Worm (Caenorhabditis elegans) whole organism, L4/young adult: ENCODE measurements around the gene C14C11.7.

ENCODE experiments used
- W03F9.2 ChIP-seq: fragments of 150-350 bp; optimal IDR thresholded peaks from 2 replicates; lab custom pipeline; 2014; ENCODE audit warnings: missing biosample characterization, missing genetic modification characterization
- dao-5 ChIP-seq: sonication (generic microtip); optimal IDR thresholded peaks from 2 replicates; lab custom pipeline; 2016; ENCODE audit warnings: missing genotype, missing genetic modification characterization, moderate library complexity, missing compliant biosample characterization
- him-1 ChIP-seq: sonication (generic microtip); optimal IDR thresholded peaks from 2 replicates; lab custom pipeline; 2016; ENCODE audit warnings: missing genotype, missing genetic modification reagents, missing genetic modification characterization, missing compliant biosample characterization

The C14C11.7 gene

DNA sequence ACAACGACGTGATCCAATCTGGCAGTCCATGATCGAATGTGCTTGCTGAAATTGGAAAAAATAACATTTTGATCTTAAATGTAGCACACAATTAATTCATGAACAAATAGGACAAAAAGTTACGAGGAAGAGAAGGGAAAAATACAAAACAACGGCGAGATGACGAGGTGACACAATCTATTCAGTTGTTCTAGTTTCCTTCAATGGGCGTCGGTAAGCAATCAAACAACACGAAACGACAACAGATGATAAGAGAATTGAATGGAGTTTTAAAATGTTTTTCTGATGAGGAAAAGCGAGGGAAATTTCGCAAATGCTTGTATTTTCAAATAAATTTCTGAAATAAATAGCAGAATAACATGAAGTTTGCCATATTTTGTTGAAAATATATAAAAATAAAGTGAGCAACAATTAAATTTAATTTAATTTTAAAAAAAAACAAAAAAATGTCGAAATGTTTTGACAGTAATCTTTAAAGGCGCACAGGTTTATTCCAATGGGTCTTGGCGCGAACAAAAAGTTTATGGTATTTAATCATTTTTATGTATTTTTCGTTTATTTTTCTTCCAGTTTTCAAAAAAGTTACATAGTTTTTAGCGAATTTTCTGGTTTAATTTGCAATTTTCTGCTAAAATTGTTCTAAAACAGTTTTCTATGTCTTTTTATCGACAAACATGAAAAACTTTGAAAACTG, at the start of gene C14C11.7:
Gene C14C11.7, minus strand, starts transcription at position 51 of the 694 bp plus-strand sequence.
- TF ChIP-seq dao-5 (no peak), him-1 (tag; lab: Kevin White, UChicago) (no peak), W03F9.2 (tag; lab: Kevin White, UChicago) (no peak)

DNA sequence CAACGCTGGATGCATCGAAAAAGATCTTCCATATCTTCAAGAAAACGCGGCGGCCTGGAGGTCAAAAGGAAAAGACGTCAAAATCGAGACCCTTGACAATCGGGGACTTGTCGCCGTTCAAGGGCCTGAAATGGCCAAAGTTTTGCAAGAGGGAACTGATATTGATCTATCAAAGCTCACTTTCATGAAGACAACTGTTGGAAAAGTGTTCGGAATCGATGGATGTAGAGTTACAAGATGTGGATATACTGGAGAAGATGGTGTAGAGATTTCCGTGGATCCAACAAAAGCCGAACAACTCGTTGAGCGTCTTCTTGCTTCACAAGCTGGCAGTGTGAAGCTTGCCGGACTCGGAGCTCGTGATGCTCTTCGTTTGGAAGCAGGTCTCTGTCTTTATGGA, 47.6 kb upstream of the C14C11.7 start:
- TF ChIP-seq him-1 (tag; lab: Kevin White, UChicago), result no peak
- TF ChIP-seq dao-5, result no peak
- TF ChIP-seq W03F9.2 (tag; lab: Kevin White, UChicago), result no peak

- no peak for TF ChIP-seq W03F9.2 (tag; lab: Kevin White, UChicago)
- TF ChIP-seq him-1 (tag; lab: Kevin White, UChicago), result no peak
- no peak for TF ChIP-seq dao-5
Observed at ce11 chrV:5712652-5713051, 46.8 kb upstream of the C14C11.7 start, which contains the start of gene gcst-1. Gene gcst-1 (plus strand): TSS chrV:5712928.

- TF ChIP-seq him-1 (tag; lab: Kevin White, UChicago), result no peak
- TF ChIP-seq dao-5, result no peak
Observed at ce11 chrV:5712189-5712588, 46.3 kb upstream of the C14C11.7 start.

DNA sequence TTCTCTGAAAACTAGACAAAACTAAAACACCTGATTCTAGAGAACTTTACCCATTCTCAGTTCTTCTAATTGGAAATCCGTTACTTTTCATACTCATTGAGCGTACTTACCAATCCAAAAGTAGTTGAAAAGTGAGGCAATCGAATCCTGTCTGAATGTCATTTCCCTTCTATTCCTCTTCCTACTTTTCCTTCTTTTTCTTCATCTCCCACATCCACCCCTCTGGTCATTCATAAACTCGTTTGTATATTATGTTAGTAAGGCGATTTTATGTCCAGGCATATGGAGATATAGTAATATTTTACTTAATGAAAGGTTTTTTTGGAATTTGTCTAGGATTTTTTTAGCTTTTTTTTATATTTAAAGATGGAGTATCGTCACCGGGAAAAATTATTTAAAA, 42.4 kb upstream of the C14C11.7 start:
- TF ChIP-seq him-1 (tag; lab: Kevin White, UChicago) (no peak), W03F9.2 (tag; lab: Kevin White, UChicago) (no peak), dao-5 (no peak)

ce11 chrV:5705510-5705909, 39.6 kb upstream of the C14C11.7 start, which contains the start of gene peli-1:
Gene peli-1 (plus strand): TSS chrV:5705810.
- TF ChIP-seq him-1 (tag; lab: Kevin White, UChicago) (no peak), dao-5 (no peak), W03F9.2 (tag; lab: Kevin White, UChicago) (no peak)

- no peak for TF ChIP-seq W03F9.2 (tag; lab: Kevin White, UChicago)
Observed at ce11 chrV:5704467-5704866, 38.6 kb upstream of the C14C11.7 start.

ce11 chrV:5701106-5701505, 35.2 kb upstream of the C14C11.7 start:
- no peak for TF ChIP-seq him-1 (tag; lab: Kevin White, UChicago)
- no peak for TF ChIP-seq W03F9.2 (tag; lab: Kevin White, UChicago)
- TF ChIP-seq dao-5, result no peak

- no peak for TF ChIP-seq him-1 (tag; lab: Kevin White, UChicago)
- TF ChIP-seq W03F9.2 (tag; lab: Kevin White, UChicago), result no peak
- no peak for TF ChIP-seq dao-5
Observed at ce11 chrV:5699835-5700441, 34.1 kb upstream of the C14C11.7 start, which contains the start of gene clec-1. Gene clec-1 (plus strand): TSS chrV:5700154.

ce11 chrV:5697581-5697980, 31.7 kb upstream of the C14C11.7 start:
- TF ChIP-seq him-1 (tag; lab: Kevin White, UChicago), result no peak
- no peak for TF ChIP-seq dao-5
- no peak for TF ChIP-seq W03F9.2 (tag; lab: Kevin White, UChicago)

ce11 chrV:5696177-5696576, 30.3 kb upstream of the C14C11.7 start:
- no peak for TF ChIP-seq dao-5
- TF ChIP-seq him-1 (tag; lab: Kevin White, UChicago), result no peak
- no peak for TF ChIP-seq W03F9.2 (tag; lab: Kevin White, UChicago)

ce11 chrV:5695635-5696034, 29.7 kb upstream of the C14C11.7 start:
- no peak for TF ChIP-seq dao-5
- TF ChIP-seq W03F9.2 (tag; lab: Kevin White, UChicago), result no peak
- TF ChIP-seq him-1 (tag; lab: Kevin White, UChicago), result no peak

DNA sequence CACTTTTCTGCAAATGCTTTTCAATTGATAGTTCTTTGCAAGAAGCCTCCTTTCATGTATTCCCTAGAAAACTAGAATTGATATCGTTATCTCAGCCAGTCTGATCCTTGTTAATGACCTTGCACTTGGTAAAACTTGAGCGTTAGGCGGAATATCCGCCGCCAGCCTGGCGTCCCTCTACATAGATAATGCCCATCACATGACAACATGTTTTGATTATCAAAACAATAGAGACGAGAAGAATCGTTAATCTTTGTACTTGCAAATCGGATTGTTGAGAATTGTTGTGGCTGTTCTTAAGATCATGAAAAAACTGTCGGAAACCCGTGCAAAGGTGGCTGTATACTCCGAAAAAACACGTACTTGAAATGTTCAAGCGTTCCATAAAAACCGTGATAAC, 27.7 kb upstream of the C14C11.7 start:
- TF ChIP-seq him-1 (tag; lab: Kevin White, UChicago) (no peak), W03F9.2 (tag; lab: Kevin White, UChicago) (no peak), dao-5 (no peak)

- TF ChIP-seq dao-5, result no peak
Observed at ce11 chrV:5691665-5692407, 25.9 kb upstream of the C14C11.7 start, which contains the start of gene F25B4.8. Gene F25B4.8 (minus strand): TSS chrV:5691715.
